Worm (Caenorhabditis elegans) whole organism, L4/young adult: Measurements from ENCODE around the gene B0454.26.

Experiments used
- W03F9.2 ChIP-seq: fragments of 150-350 bp; optimal IDR thresholded peaks from 2 replicates; lab custom pipeline; 2014; ENCODE audit warnings: missing biosample characterization, missing genetic modification characterization
- dao-5 ChIP-seq: sonication (generic microtip); optimal IDR thresholded peaks from 2 replicates; lab custom pipeline; 2016; ENCODE audit warnings: missing genotype, missing genetic modification characterization, moderate library complexity, missing compliant biosample characterization
- him-1 ChIP-seq: sonication (generic microtip); optimal IDR thresholded peaks from 2 replicates; lab custom pipeline; 2016; ENCODE audit warnings: missing genotype, missing genetic modification reagents, missing genetic modification characterization, missing compliant biosample characterization

DNA sequence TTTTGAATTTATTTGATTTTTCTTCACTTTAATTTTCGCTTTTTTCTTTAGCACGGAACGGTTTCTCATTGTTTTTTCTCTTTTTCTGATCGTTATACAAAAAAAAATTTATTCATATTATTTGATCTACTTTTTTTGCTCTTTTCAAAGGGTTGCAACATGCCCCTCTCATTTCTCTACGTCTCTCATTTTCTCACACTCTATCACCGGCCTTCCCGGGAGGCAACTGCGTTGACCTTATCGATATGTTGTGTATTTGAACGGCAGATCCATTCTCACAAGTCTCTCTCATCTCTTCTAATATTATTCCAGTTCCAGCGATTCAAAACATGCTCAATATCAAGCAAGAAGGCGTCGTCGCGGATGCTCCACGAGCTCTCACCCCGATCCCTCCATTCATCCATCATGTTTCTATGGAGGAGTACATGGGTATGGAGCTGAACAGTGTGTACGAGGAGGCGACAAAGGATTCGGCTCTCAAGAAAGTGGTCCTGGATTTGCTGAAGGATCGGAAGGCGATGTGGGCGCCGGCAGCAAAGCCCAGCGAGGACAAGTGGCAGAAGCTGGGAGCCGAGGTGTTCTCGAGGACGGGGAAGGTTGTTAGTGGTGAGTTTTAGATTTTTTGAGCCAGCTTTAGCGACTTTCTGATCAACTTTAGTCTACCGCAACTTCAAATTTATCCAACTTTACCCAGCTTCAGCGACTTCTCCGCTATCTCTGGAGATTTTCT, 37.7 kb downstream of the B0454.26 start, which contains the start of gene lido-9:
- TF ChIP-seq him-1 (tag; lab: Kevin White, UChicago) (no peak), W03F9.2 (tag; lab: Kevin White, UChicago) (no peak), dao-5 (no peak)
